Fruit fly (Drosophila melanogaster) whole organism, embryonic: ENCODE data around the gene Paics.

Experiments used
- Atf3 ChIP-seq: fragments of 200-800 bp; sonication (Bioruptor generic); optimal IDR thresholded peaks from 3 replicates; lab custom pipeline; 2016; ENCODE audit warnings: missing biosample characterization, missing genetic modification characterization
- CG10366 ChIP-seq: fragments of 200-800 bp; sonication (Bioruptor generic); IDR thresholded peaks from 2 replicates; pipeline ENCODE4 v1.3.6; 2022; ENCODE audit warnings: missing biosample characterization, missing genetic modification characterization
- CG10543 ChIP-seq: fragments of 200-800 bp; sonication (Bioruptor generic); optimal IDR thresholded peaks from 3 replicates; lab custom pipeline; 2017; ENCODE audit warnings: missing biosample characterization, mild to moderate bottlenecking, missing genetic modification characterization, moderate library complexity
- CG11723 ChIP-seq: fragments of 200-800 bp; sonication (Bioruptor generic); optimal IDR thresholded peaks from 2 replicates; lab custom pipeline; 2017; ENCODE audit warnings: missing biosample characterization, mild to moderate bottlenecking, missing genetic modification characterization
- CG12071 ChIP-seq: fragments of 200-800 bp; sonication (Bioruptor generic); optimal IDR thresholded peaks from 3 replicates; lab custom pipeline; 2018; ENCODE audit warnings: missing biosample characterization, mild to moderate bottlenecking, missing genetic modification characterization
- CG1233 ChIP-seq: fragments of 200-800 bp; sonication (Bioruptor generic); optimal IDR thresholded peaks from 4 replicates; lab custom pipeline; 2018; ENCODE audit warnings: missing biosample characterization, mild to moderate bottlenecking, missing genetic modification characterization
- CG13775 ChIP-seq: fragments of 200-800 bp; sonication (Bioruptor generic); optimal IDR thresholded peaks from 3 replicates; lab custom pipeline; 2017; ENCODE audit warnings: missing biosample characterization, mild to moderate bottlenecking, missing genetic modification characterization
- CG1603 ChIP-seq: fragments of 200-800 bp; sonication (Bioruptor generic); optimal IDR thresholded peaks from 2 replicates; lab custom pipeline; 2019; ENCODE audit warnings: missing biosample characterization, mild to moderate bottlenecking, missing genetic modification characterization, moderate library complexity
- CG17802 ChIP-seq: fragments of 200-800 bp; sonication (Bioruptor generic); optimal IDR thresholded peaks from 2 replicates; lab custom pipeline; 2018; ENCODE audit warnings: missing biosample characterization, mild to moderate bottlenecking, missing genetic modification characterization, moderate library complexity
- CG17829 ChIP-seq: fragments of 200-800 bp; optimal IDR thresholded peaks from 2 replicates; lab custom pipeline; 2019; ENCODE audit warnings: missing biosample characterization, mild to moderate bottlenecking, missing genetic modification characterization, moderate library complexity
- CG18619 ChIP-seq: fragments of 200-800 bp; sonication (Bioruptor generic); optimal IDR thresholded peaks from 3 replicates; lab custom pipeline; 2017; ENCODE audit warnings: missing biosample characterization, mild to moderate bottlenecking, missing genetic modification characterization
- CG4282 ChIP-seq: fragments of 200-800 bp; sonication (Bioruptor generic); optimal IDR thresholded peaks from 2 replicates; lab custom pipeline; 2016; ENCODE audit warnings: missing biosample characterization, missing genetic modification characterization
- CG4360 ChIP-seq: fragments of 200-800 bp; sonication (Bioruptor generic); IDR thresholded peaks from 2 replicates; pipeline ENCODE4 v1.3.6; 2022; ENCODE audit warnings: missing biosample characterization, missing genetic modification characterization
- CG6683 ChIP-seq: fragments of 200-800 bp; sonication (Bioruptor generic); optimal IDR thresholded peaks from 2 replicates; lab custom pipeline; 2017; ENCODE audit warnings: missing biosample characterization, mild to moderate bottlenecking, missing genetic modification characterization, missing genetic modification reagents
- CG8281 ChIP-seq: fragments of 200-800 bp; sonication (Bioruptor generic); optimal IDR thresholded peaks from 2 replicates; lab custom pipeline; 2018; ENCODE audit warnings: missing biosample characterization, mild to moderate bottlenecking, missing genetic modification characterization, moderate library complexity
- CG8388 ChIP-seq: fragments of 200-800 bp; sonication (Bioruptor generic); optimal IDR thresholded peaks from 2 replicates; lab custom pipeline; 2019; ENCODE audit warnings: missing biosample characterization, mild to moderate bottlenecking, missing genetic modification characterization, moderate library complexity
- CG9932 ChIP-seq: fragments of 200-800 bp; sonication (Bioruptor generic); IDR thresholded peaks from 2 replicates; pipeline ENCODE4 v1.3.6; 2022; ENCODE audit warnings: missing biosample characterization, missing genetic modification characterization
- Chrac-16 ChIP-seq: fragments of 200-800 bp; sonication (Bioruptor generic); optimal IDR thresholded peaks from 3 replicates; lab custom pipeline; 2016; ENCODE audit warnings: missing biosample characterization, missing genetic modification characterization
- CrebB ChIP-seq: fragments of 200-800 bp; sonication (Bioruptor generic); optimal IDR thresholded peaks from 3 replicates; lab custom pipeline; 2018; ENCODE audit warnings: missing biosample characterization, mild to moderate bottlenecking, missing genetic modification characterization
- Dbx ChIP-seq: fragments of 200-800 bp; sonication (Bioruptor generic); IDR thresholded peaks from 3 replicates; pipeline ENCODE4 v1.3.6; 2022; ENCODE audit warnings: missing biosample characterization, missing genetic modification characterization
- Doc2 ChIP-seq: fragments of 200-800 bp; sonication (Bioruptor generic); IDR thresholded peaks from 2 replicates; pipeline ENCODE4 v1.3.6; 2022; ENCODE audit warnings: missing biosample characterization, missing genetic modification characterization
- Elba2 ChIP-seq: fragments of 200-800 bp; sonication (Bioruptor generic); optimal IDR thresholded peaks from 3 replicates; lab custom pipeline; 2016; ENCODE audit warnings: missing biosample characterization, missing genetic modification characterization
- Hmx ChIP-seq: fragments of 200-800 bp; sonication (Bioruptor generic); optimal IDR thresholded peaks from 2 replicates; lab custom pipeline; 2016; ENCODE audit warnings: missing biosample characterization, missing genetic modification characterization
- Hr3 ChIP-seq: fragments of 200-800 bp; sonication (Bioruptor generic); optimal IDR thresholded peaks from 3 replicates; lab custom pipeline; 2016; ENCODE audit warnings: missing biosample characterization, missing genetic modification characterization
- NK7.1 ChIP-seq: fragments of 200-800 bp; sonication (Bioruptor generic); optimal IDR thresholded peaks from 3 replicates; lab custom pipeline; 2016; ENCODE audit warnings: missing biosample characterization, missing genetic modification characterization
- Neu2 ChIP-seq: fragments of 200-800 bp; sonication (Bioruptor generic); optimal IDR thresholded peaks from 3 replicates; lab custom pipeline; 2016; ENCODE audit warnings: missing biosample characterization, missing genetic modification characterization, borderline replicate concordance
- Nf-YA ChIP-seq: fragments of 200-800 bp; sonication (Bioruptor generic); IDR thresholded peaks from 2 replicates; pipeline ENCODE4 v1.3.6; 2022; ENCODE audit warnings: missing biosample characterization, missing genetic modification characterization
- PHDP ChIP-seq: fragments of 200-800 bp; sonication (Bioruptor generic); optimal IDR thresholded peaks from 3 replicates; lab custom pipeline; 2018; ENCODE audit warnings: missing biosample characterization, mild to moderate bottlenecking, missing genetic modification characterization, moderate library complexity
- Stat92E ChIP-seq, 3 experiments: fragments of >200 bp in 2 of 3; fragments of 200-800 bp in 1 of 3; sonication (Bioruptor generic) in 1 of 3; optimal IDR thresholded peaks; 2 replicates each; lab custom pipeline; 2017 to 2019; ENCODE audit warnings: missing biosample characterization in 3 of 3, missing genetic modification characterization in 3 of 3, mild to moderate bottlenecking in 1 of 3, moderate library complexity in 1 of 3
- Trl ChIP-seq, 3 experiments: fragments of >200 bp in 2 of 3; fragments of 200-800 bp in 1 of 3; sonication (Bioruptor generic) in 1 of 3; optimal IDR thresholded peaks; 2 replicates in 1 of 3; 3 replicates in 2 of 3; lab custom pipeline; 2016 to 2017; ENCODE audit warnings: missing biosample characterization in 1 of 3, missing genetic modification characterization in 1 of 3
- ara ChIP-seq: fragments of 200-800 bp; sonication (Bioruptor generic); IDR thresholded peaks from 2 replicates; pipeline ENCODE4 v1.3.6; 2022; ENCODE audit warnings: missing biosample characterization, missing genetic modification characterization
- ash1 ChIP-seq: fragments of 200-800 bp; sonication (Bioruptor generic); optimal IDR thresholded peaks from 2 replicates; lab custom pipeline; 2018; ENCODE audit warnings: missing biosample characterization, mild to moderate bottlenecking, missing genetic modification characterization
- br ChIP-seq: fragments of >200 bp; optimal IDR thresholded peaks from 2 replicates; lab custom pipeline; 2017
- btn ChIP-seq: fragments of 200-800 bp; sonication (Bioruptor generic); optimal IDR thresholded peaks from 2 replicates; lab custom pipeline; 2016; ENCODE audit warnings: missing biosample characterization, missing genetic modification characterization
- disco-r ChIP-seq: fragments of 200-800 bp; sonication (Bioruptor generic); optimal IDR thresholded peaks from 2 replicates; lab custom pipeline; 2016; ENCODE audit warnings: missing biosample characterization, missing genetic modification characterization
- emc ChIP-seq: fragments of 200-800 bp; sonication (Bioruptor generic); optimal IDR thresholded peaks from 2 replicates; lab custom pipeline; 2016; ENCODE audit warnings: missing biosample characterization, missing genetic modification characterization
- grn ChIP-seq: fragments of 200-800 bp; sonication (Bioruptor generic); optimal IDR thresholded peaks from 3 replicates; lab custom pipeline; 2017; ENCODE audit warnings: missing biosample characterization, missing genetic modification characterization
- ind ChIP-seq: fragments of 200-800 bp; sonication (Bioruptor generic); optimal IDR thresholded peaks from 3 replicates; lab custom pipeline; 2016; ENCODE audit warnings: missing biosample characterization, missing genetic modification characterization
- nau ChIP-seq: fragments of 200-800 bp; sonication (Bioruptor generic); optimal IDR thresholded peaks from 3 replicates; lab custom pipeline; 2017; ENCODE audit warnings: missing biosample characterization, mild to moderate bottlenecking, missing genetic modification characterization, missing genetic modification reagents
- nerfin-1 ChIP-seq: fragments of 200-800 bp; sonication (Bioruptor generic); optimal IDR thresholded peaks from 3 replicates; lab custom pipeline; 2019; ENCODE audit warnings: missing biosample characterization, mild to moderate bottlenecking, missing genetic modification characterization, moderate library complexity
- pb ChIP-seq: fragments of 200-800 bp; sonication (Bioruptor generic); optimal IDR thresholded peaks from 3 replicates; lab custom pipeline; 2016; ENCODE audit warnings: missing biosample characterization, missing genetic modification characterization
- pzg ChIP-seq: fragments of 200-800 bp; sonication (Bioruptor generic); optimal IDR thresholded peaks from 3 replicates; lab custom pipeline; 2018; ENCODE audit warnings: missing biosample characterization, mild to moderate bottlenecking, missing genetic modification characterization, moderate library complexity
- repo ChIP-seq: fragments of 200-800 bp; sonication (Bioruptor generic); optimal IDR thresholded peaks from 2 replicates; lab custom pipeline; 2016; ENCODE audit warnings: missing biosample characterization, missing genetic modification characterization
- rib ChIP-seq: fragments of 200-800 bp; sonication (Bioruptor generic); IDR thresholded peaks from 2 replicates; pipeline ENCODE4 v1.3.6; 2022; ENCODE audit warnings: missing biosample characterization, missing genetic modification characterization
- ro ChIP-seq: fragments of 200-800 bp; sonication (Bioruptor generic); IDR thresholded peaks from 2 replicates; pipeline ENCODE4 v1.3.6; 2022; ENCODE audit warnings: missing biosample characterization, missing genetic modification characterization
- run ChIP-seq: fragments of 200-800 bp; sonication (Bioruptor generic); optimal IDR thresholded peaks from 3 replicates; lab custom pipeline; 2018; ENCODE audit warnings: missing biosample characterization, mild to moderate bottlenecking, missing genetic modification characterization
- slp2 ChIP-seq: fragments of 200-800 bp; sonication (Bioruptor generic); optimal IDR thresholded peaks from 2 replicates; lab custom pipeline; 2016; ENCODE audit warnings: missing biosample characterization, missing genetic modification characterization
- sna ChIP-seq: fragments of 200-800 bp; sonication (Bioruptor generic); IDR thresholded peaks from 2 replicates; pipeline ENCODE4 v1.3.6; 2022; ENCODE audit warnings: missing biosample characterization, missing genetic modification characterization; ENCODE audit not compliant: partially characterized antibody
- tll ChIP-seq, 2 experiments: fragments of 200-800 bp in 1 of 2; fragments of >200 bp in 1 of 2; sonication (Bioruptor generic) in 1 of 2; optimal IDR thresholded peaks; 2 replicates each; lab custom pipeline; 2017 to 2019; ENCODE audit warnings: missing biosample characterization in 2 of 2, missing genetic modification characterization in 2 of 2, mild to moderate bottlenecking in 1 of 2, moderate library complexity in 1 of 2
- wor ChIP-seq: fragments of 200-800 bp; sonication (Bioruptor generic); IDR thresholded peaks from 2 replicates; pipeline ENCODE4 v1.3.6; 2022; ENCODE audit warnings: missing biosample characterization, missing genetic modification characterization
- zfh1 ChIP-seq: fragments of 200-800 bp; sonication (Bioruptor generic); IDR thresholded peaks from 3 replicates; pipeline ENCODE4 v1.3.6; 2022; ENCODE audit warnings: missing biosample characterization, missing genetic modification characterization

Gene Paics

dm6 chrX:12754348-12754733 lies 6.1 kb downstream of the Paics start (continued):
- TF ChIP-seq Elba2 (GFP tag; lab: Kevin White, UChicago), result no peak
- TF ChIP-seq ara (GFP tag; lab: Robert Waterston, UW), result peak; percentile 95
- peak; percentile 27 for TF ChIP-seq Neu2 (GFP tag; lab: Kevin White, UChicago)
- TF ChIP-seq CG10543 (GFP tag; lab: Kevin White, UChicago), result no peak
- TF ChIP-seq repo (GFP tag; lab: Kevin White, UChicago), result peak; percentile 43
- TF ChIP-seq nerfin-1 (tag; lab: Kevin White, UChicago), result peak; percentile 63
- peak; percentile 80 for TF ChIP-seq ro (GFP tag; lab: Robert Waterston, UW)
- no peak for TF ChIP-seq sna (GFP tag; lab: Robert Waterston, UW)
- TF ChIP-seq PHDP (tag; lab: Kevin White, UChicago), result peak; percentile 92
- TF ChIP-seq CG8281 (tag; lab: Kevin White, UChicago), result peak; percentile 47
- peak; percentile 74 for TF ChIP-seq CG12071 (GFP tag; lab: Kevin White, UChicago)
- peak; percentile 95 for TF ChIP-seq ind (GFP tag; lab: Kevin White, UChicago)
- TF ChIP-seq Stat92E (GFP tag; optimal IDR thresholded peaks at IDR 0.05; lab: Kevin White, UChicago), result no peak
- TF ChIP-seq br (lab: Kevin White, UChicago), result no peak
- TF ChIP-seq CG4282 (GFP tag; lab: Kevin White, UChicago), result peak; percentile 19
- peak; percentile 85 for TF ChIP-seq CG6683 (GFP tag; lab: Kevin White, UChicago)
- peak; percentile 79 for TF ChIP-seq Hmx (GFP tag; lab: Kevin White, UChicago)
- TF ChIP-seq CG1603 (tag; lab: Kevin White, UChicago), result peak; percentile 90
- peak; percentile 86 for TF ChIP-seq wor (GFP tag; lab: Robert Waterston, UW)
- TF ChIP-seq slp2, result peak; percentile 74
- peak; percentile 59 for TF ChIP-seq nau (GFP tag; lab: Kevin White, UChicago)
- TF ChIP-seq CG13775, result peak; percentile 91
- peak; percentile 54 for TF ChIP-seq CG17802
- peak; percentile 92 for TF ChIP-seq Nf-YA (GFP tag; lab: Robert Waterston, UW)
- TF ChIP-seq zfh1, result peak; percentile 93
- TF ChIP-seq Atf3 (GFP tag; lab: Kevin White, UChicago), result peak; percentile 69
- peak; percentile 66 for TF ChIP-seq NK7.1
- peak; percentile 33 for TF ChIP-seq btn (GFP tag; lab: Kevin White, UChicago)
- TF ChIP-seq pb (GFP tag; lab: Kevin White, UChicago), result peak; percentile 22
- TF ChIP-seq tll (GFP tag; optimal IDR thresholded peaks at IDR 0.05; lab: Kevin White, UChicago), result no peak
- peak; percentile 6 for TF ChIP-seq pzg (GFP tag; lab: Kevin White, UChicago)
- peak; percentile 78 for TF ChIP-seq CG4360 (GFP tag; lab: Robert Waterston, UW)
- no peak for TF ChIP-seq ash1 (GFP tag; lab: Kevin White, UChicago)
- peak; percentile 79 for TF ChIP-seq run (tag; lab: Kevin White, UChicago)
- no peak for TF ChIP-seq grn (GFP tag; lab: Kevin White, UChicago)
- TF ChIP-seq CG17829, result peak; percentile 85
- TF ChIP-seq Trl (optimal IDR thresholded peaks at IDR 0.05; lab: Kevin White, UChicago), result no peak
- TF ChIP-seq Trl (GFP tag; optimal IDR thresholded peaks at IDR 0.05; lab: Kevin White, UChicago), result peak; percentile 78
- peak; percentile 54 for TF ChIP-seq disco-r (GFP tag; lab: Kevin White, UChicago)
- TF ChIP-seq CG10366, result peak; percentile 97
- peak; percentile 88 for TF ChIP-seq CG18619 (GFP tag; lab: Kevin White, UChicago)
- TF ChIP-seq CG8388 (GFP tag; lab: Kevin White, UChicago), result peak; percentile 89
- peak; percentile 80 for TF ChIP-seq CG1233 (GFP tag; lab: Kevin White, UChicago)
- TF ChIP-seq CG9932, result peak; percentile 98
- peak; percentile 88 for TF ChIP-seq Hr3
- TF ChIP-seq CrebB (tag; lab: Kevin White, UChicago), result peak; percentile 82
- peak; percentile 97 for TF ChIP-seq Dbx (GFP tag; lab: Robert Waterston, UW)
- TF ChIP-seq Chrac-16 (GFP tag; lab: Kevin White, UChicago), result peak; percentile 89
- TF ChIP-seq CG11723 (GFP tag; lab: Kevin White, UChicago), result peak; percentile 74
- peak; percentile 96 for TF ChIP-seq rib (GFP tag; lab: Robert Waterston, UW)
- TF ChIP-seq emc, result peak; percentile 80
- TF ChIP-seq Doc2 (GFP tag; lab: Robert Waterston, UW), result peak; percentile 88
